Worm (Caenorhabditis elegans): ENCODE measurements around the gene cam-1.
A peak's percentile ranks its signal among the peaks of the same experiment; 100 is the strongest.

Gene cam-1

ce11 chrII:9325555-9325954 lies 15.5 kb upstream of the cam-1 start:
- TF ChIP-seq dox-1 (GFP tag; IDR thresholded peaks at IDR 0.05) (peak; percentile 47; the same call in 1 of the 2 replicates), tbp1 (GFP tag; optimal IDR thresholded peaks at IDR 0.05) (no peak), nhr-120 (GFP tag; IDR thresholded peaks at IDR 0.05) (no peak), attf-5 (GFP tag; optimal IDR thresholded peaks at IDR 0.05) (no peak), zfh-2 (GFP tag; conservative IDR thresholded peaks at IDR 0.05) (no peak), lin-54 (GFP tag; optimal IDR thresholded peaks at IDR 0.05) (no peak), mxl-1 (tag; optimal IDR thresholded peaks at IDR 0.05) (no peak), nhr-80 (tag; optimal IDR thresholded peaks at IDR 0.05) (peak; percentile 80), athp-1 (tag; optimal IDR thresholded peaks at IDR 0.05) (no peak), zim-3 (tag; optimal IDR thresholded peaks at IDR 0.05) (no peak), fkh-3 (tag; optimal IDR thresholded peaks at IDR 0.05) (no peak), madf-8 (GFP tag; conservative IDR thresholded peaks at IDR 0.05) (no peak)

DNA sequence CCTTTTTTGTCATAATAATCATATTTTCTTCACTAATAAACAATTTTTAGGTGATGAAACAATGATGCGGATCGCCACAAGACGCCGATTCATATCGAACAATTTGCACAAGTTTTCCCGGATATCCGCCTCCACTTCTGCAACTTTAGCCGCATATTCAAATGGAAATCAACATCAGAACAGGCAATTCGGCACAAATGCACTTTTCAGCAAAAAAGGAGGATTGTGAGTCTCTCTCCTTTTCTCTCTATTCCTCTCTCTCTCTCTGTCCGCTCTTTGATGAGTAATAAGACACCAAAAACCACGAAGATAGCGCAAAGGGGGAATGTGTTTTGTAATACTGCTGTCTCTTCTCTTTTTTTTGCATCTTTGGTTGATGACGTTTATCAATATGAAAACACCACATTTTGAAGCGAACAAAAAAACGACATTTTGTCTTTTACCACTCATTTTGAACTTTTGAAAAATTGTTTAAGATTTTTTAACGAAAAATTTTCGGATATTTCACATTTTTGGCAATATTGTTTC lies 14.8 kb upstream of the cam-1 start, which contains the start of gene eat-3:
eat-3 (plus strand) TSS at position 51 of the 528 bp plus-strand sequence.
- TF ChIP-seq lin-40 (tag; optimal IDR thresholded peaks at IDR 0.05) = peak; percentile 17
- TF ChIP-seq egrh-3 (GFP tag; IDR thresholded peaks at IDR 0.05) = no peak
- TF ChIP-seq cebp-1 (GFP tag; IDR thresholded peaks at IDR 0.05) = no peak
- TF ChIP-seq cebp-1 (tag; optimal IDR thresholded peaks at IDR 0.05) = peak; percentile 43

- no peak for TF ChIP-seq sptf-2 (GFP tag; optimal IDR thresholded peaks at IDR 0.05)
- TF ChIP-seq cebp-1 (GFP tag; IDR thresholded peaks at IDR 0.05) = no peak
- TF ChIP-seq cebp-1 (tag; optimal IDR thresholded peaks at IDR 0.05) = peak; percentile 66
- TF ChIP-seq aptf-3 (GFP tag; IDR thresholded peaks at IDR 0.05) = no peak
- no peak for TF ChIP-seq madf-3 (GFP tag; IDR thresholded peaks at IDR 0.05)
These were observed 13.6 kb upstream of the cam-1 start, which contains the start of gene egli-1 for ce11 chrII:9323660-9324059. Gene egli-1 (plus strand): TSS chrII:9323960.

- TF ChIP-seq F33H1.4 (GFP tag; IDR thresholded peaks at IDR 0.05) = peak; percentile 74
- no peak for TF ChIP-seq nhr-179 (tag; optimal IDR thresholded peaks at IDR 0.05)
These were observed 12.8 kb upstream of the cam-1 start, which contains the start of gene rab-39 for ce11 chrII:9322870-9323349. Gene rab-39 (minus strand): TSS chrII:9322920.

DNA sequence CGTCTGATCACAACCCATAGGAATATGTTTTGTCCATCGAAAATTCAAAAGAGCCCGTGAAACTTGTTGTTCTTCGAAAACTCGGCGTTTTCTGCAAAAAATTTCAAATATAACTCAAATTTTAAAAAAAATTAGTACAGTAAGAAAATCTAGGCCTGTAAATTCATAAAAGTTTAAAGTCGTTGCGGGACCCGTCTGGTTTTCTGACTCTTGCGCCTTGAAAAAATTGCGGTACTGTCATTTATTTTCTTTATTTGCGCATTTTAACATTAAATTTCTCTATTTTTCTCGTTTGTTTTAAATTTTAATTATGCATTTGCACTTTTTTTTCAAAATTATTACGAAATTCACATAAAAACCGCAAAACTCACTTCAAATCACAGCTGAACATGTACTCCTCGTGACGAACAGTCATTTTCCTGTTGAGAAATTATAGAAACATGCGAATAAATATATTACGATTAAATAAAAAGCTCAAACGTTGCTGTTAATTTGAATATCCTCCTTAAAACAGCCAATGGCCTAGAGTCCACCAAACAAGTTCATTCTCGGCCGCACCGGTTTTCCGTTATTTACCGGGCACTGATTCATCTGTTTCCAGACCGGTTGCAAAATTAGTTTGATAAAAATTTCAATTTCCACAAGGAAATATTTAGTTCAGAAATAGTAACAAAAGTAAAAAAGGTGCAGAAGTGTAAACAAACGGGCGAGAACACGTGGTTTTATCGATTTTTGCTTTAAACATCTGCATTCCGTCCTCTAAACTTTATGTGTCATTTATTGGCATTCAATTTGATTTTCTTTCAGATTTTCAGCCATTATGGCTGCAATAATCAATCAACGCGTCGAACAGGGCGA lies 9.2 kb upstream of the cam-1 start, which contains the start of the genes csa-1 and wdfy-2:
csa-1 (minus strand) TSS at position 669 of the 858 bp plus-strand sequence.
wdfy-2 (plus strand) TSS at position 808 of the 858 bp plus-strand sequence.
- TF ChIP-seq D2030.7 (GFP tag; IDR thresholded peaks at IDR 0.05) (0 out of 2 replicates have a peak, but pooled peaks have one; percentile 31), xnd-1 (tag; optimal IDR thresholded peaks at IDR 0.05) (peak; percentile 77), lsl-1 (GFP tag; optimal IDR thresholded peaks at IDR 0.05) (peak; percentile 79), madf-6 (GFP tag; IDR thresholded peaks at IDR 0.05) (peak; percentile 87), F33H1.4 (GFP tag; IDR thresholded peaks at IDR 0.05) (peak; percentile 85), snpc-1.1 (tag; optimal IDR thresholded peaks at IDR 0.05; ENCODE audit: insufficient read depth) (no peak), snpc-1.3 (tag; optimal IDR thresholded peaks at IDR 0.05; ENCODE audit: insufficient read depth) (peak; percentile 4), T26A5.8 (tag; optimal IDR thresholded peaks at IDR 0.05) (no peak), madf-8 (GFP tag; conservative IDR thresholded peaks at IDR 0.05) (peak; percentile 85), mcd-1 (GFP tag; IDR thresholded peaks at IDR 0.05) (no peak)

Data from whole organism, young adult.